Worm (Caenorhabditis elegans) whole organism, mixed stage, embryonic: ENCODE data around the gene cas-1.

Source experiments
- bed-3 ChIP-seq: fragments of 200-800 bp; sonication (Bioruptor generic); optimal IDR thresholded peaks from 3 replicates; lab custom pipeline; 2018; ENCODE audit warnings: mild to moderate bottlenecking, missing genetic modification characterization, moderate library complexity, missing compliant biosample characterization
- blmp-1 ChIP-seq: fragments of 150-350 bp; optimal IDR thresholded peaks from 2 replicates; lab custom pipeline; 2014; ENCODE audit warnings: missing biosample characterization, missing genetic modification characterization
- ceh-83 ChIP-seq: fragments of 200-800 bp; sonication (Bioruptor generic); optimal IDR thresholded peaks from 2 replicates; lab custom pipeline; 2018; ENCODE audit warnings: mild to moderate bottlenecking, missing genetic modification characterization, missing compliant biosample characterization
- ces-1 ChIP-seq: fragments of 150-350 bp; optimal IDR thresholded peaks from 2 replicates; lab custom pipeline; 2014; ENCODE audit warnings: missing biosample characterization, missing genetic modification reagents, missing genetic modification characterization
- cnd-1 ChIP-seq: fragments of 200-800 bp; sonication (Bioruptor generic); optimal IDR thresholded peaks from 2 replicates; lab custom pipeline; 2018; ENCODE audit warnings: mild to moderate bottlenecking, missing genetic modification characterization, missing compliant biosample characterization
- drap-1 ChIP-seq: fragments of 200-800 bp; sonication (Bioruptor generic); optimal IDR thresholded peaks from 3 replicates; lab custom pipeline; 2018; ENCODE audit warnings: mild to moderate bottlenecking, missing genetic modification characterization, missing compliant biosample characterization
- ham-2 ChIP-seq: fragments of 200-800 bp; sonication (Bioruptor generic); optimal IDR thresholded peaks from 2 replicates; lab custom pipeline; 2018; ENCODE audit warnings: mild to moderate bottlenecking, missing genetic modification characterization, missing compliant biosample characterization
- hlh-1 ChIP-seq: fragments of 150-350 bp; optimal IDR thresholded peaks from 2 replicates; lab custom pipeline; 2014; ENCODE audit warnings: missing biosample characterization, missing genetic modification reagents, missing genetic modification characterization
- lin-32 ChIP-seq: fragments of 200-800 bp; sonication (Bioruptor generic); optimal IDR thresholded peaks from 2 replicates; lab custom pipeline; 2018; ENCODE audit warnings: mild to moderate bottlenecking, missing genetic modification characterization, missing compliant biosample characterization
- mab-5 ChIP-seq: fragments of 150-350 bp; optimal IDR thresholded peaks from 2 replicates; lab custom pipeline; 2014; ENCODE audit warnings: missing biosample characterization, missing genetic modification characterization
- mep-1 ChIP-seq: fragments of 150-350 bp; optimal IDR thresholded peaks from 2 replicates; lab custom pipeline; 2017; ENCODE audit warnings: missing biosample characterization, missing genetic modification reagents, missing genetic modification characterization, inconsistent platforms
- mls-2 ChIP-seq: sonication (generic microtip); optimal IDR thresholded peaks from 2 replicates; lab custom pipeline; 2016; ENCODE audit warnings: mild to moderate bottlenecking, missing genetic modification characterization, moderate library complexity, missing compliant biosample characterization
- nhr-2 ChIP-seq: fragments of 150-350 bp; optimal IDR thresholded peaks from 2 replicates; lab custom pipeline; 2014; ENCODE audit warnings: missing biosample characterization, missing genetic modification characterization
- sem-2 ChIP-seq: fragments of 200-800 bp; sonication (Bioruptor generic); optimal IDR thresholded peaks from 2 replicates; lab custom pipeline; 2018; ENCODE audit warnings: mild to moderate bottlenecking, missing genetic modification characterization, missing compliant biosample characterization
- unc-120 ChIP-seq: sonication (generic microtip); optimal IDR thresholded peaks from 2 replicates; lab custom pipeline; 2017; ENCODE audit warnings: missing genetic modification characterization, missing compliant biosample characterization; ENCODE audit not compliant: poor library complexity, severe bottlenecking
- unc-39 ChIP-seq: fragments of 150-350 bp; optimal IDR thresholded peaks from 2 replicates; lab custom pipeline; 2014; ENCODE audit warnings: missing biosample characterization, missing genetic modification characterization
- unc-62 ChIP-seq: fragments of 150-350 bp; optimal IDR thresholded peaks from 2 replicates; lab custom pipeline; 2014; ENCODE audit warnings: missing biosample characterization, missing genetic modification reagents, missing genetic modification characterization
- zip-8 ChIP-seq: fragments of 150-350 bp; optimal IDR thresholded peaks from 2 replicates; lab custom pipeline; 2014; ENCODE audit warnings: missing biosample characterization, missing genetic modification characterization

cas-1 gene

ce11 chrX:16770919-16771318 lies 42.5 kb downstream of the cas-1 start:
- no peak for TF ChIP-seq mab-5 (tag; lab: Kevin White, UChicago)
- peak; percentile 48 for TF ChIP-seq drap-1
- peak; percentile 29 for TF ChIP-seq mls-2 (tag; lab: Kevin White, UChicago)
- peak; percentile 13 for TF ChIP-seq hlh-1 (tag; lab: Kevin White, UChicago)
- TF ChIP-seq cnd-1 (tag; lab: Kevin White, UChicago) = peak; percentile 46
- TF ChIP-seq zip-8 (tag; lab: Kevin White, UChicago) = no peak
- TF ChIP-seq unc-120 = no peak
- peak; percentile 32 for TF ChIP-seq ham-2 (GFP tag; lab: Kevin White, UChicago)
- TF ChIP-seq mep-1 (tag; lab: Kevin White, UChicago) = peak; percentile 15
- TF ChIP-seq bed-3 (GFP tag; lab: Kevin White, UChicago) = no peak
- TF ChIP-seq lin-32 (GFP tag; lab: Kevin White, UChicago) = peak; percentile 12
- no peak for TF ChIP-seq ces-1 (GFP tag; lab: Kevin White, UChicago)
- no peak for TF ChIP-seq sem-2 (GFP tag; lab: Kevin White, UChicago)
- TF ChIP-seq nhr-2 (tag; lab: Kevin White, UChicago) = peak; percentile 95
- no peak for TF ChIP-seq unc-39

- no peak for TF ChIP-seq blmp-1 (tag; lab: Kevin White, UChicago)
- no peak for TF ChIP-seq ceh-83 (GFP tag; lab: Kevin White, UChicago)
- peak; percentile 8 for TF ChIP-seq unc-62 (GFP tag; lab: Kevin White, UChicago)
Observed at ce11 chrX:16770398-16770797, 43.1 kb downstream of the cas-1 start, which contains the start of gene mct-6. TSS of gene mct-6 (minus strand) at chrX:16770498.

DNA sequence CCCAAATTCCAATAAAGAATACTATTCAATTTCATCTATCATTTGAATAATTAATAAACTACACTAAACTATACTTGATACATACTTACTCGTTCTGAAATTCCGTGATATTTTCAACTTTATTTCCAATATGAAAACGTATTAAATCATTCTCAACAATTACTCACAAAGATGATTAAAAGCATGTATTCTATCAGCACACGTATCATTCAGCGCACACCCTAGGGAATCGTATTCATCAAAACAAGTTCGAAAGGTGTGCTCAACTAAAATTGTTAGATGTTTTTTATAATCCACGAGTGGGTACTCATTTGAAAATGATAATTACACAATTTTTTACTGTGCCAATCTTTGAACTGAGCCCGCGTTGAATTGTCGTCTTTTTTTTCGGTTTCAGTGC lies 50.9 kb downstream of the cas-1 start, which contains the start of gene C10E2.1:
Gene C10E2.1, plus strand, starts transcription at position 301 of the 400 bp plus-strand sequence.
- TF ChIP-seq ham-2 (GFP tag; lab: Kevin White, UChicago) = no peak
